Fruit fly (Drosophila melanogaster): Measurements from ENCODE around the gene Smg6.

The Smg6 gene

DNA sequence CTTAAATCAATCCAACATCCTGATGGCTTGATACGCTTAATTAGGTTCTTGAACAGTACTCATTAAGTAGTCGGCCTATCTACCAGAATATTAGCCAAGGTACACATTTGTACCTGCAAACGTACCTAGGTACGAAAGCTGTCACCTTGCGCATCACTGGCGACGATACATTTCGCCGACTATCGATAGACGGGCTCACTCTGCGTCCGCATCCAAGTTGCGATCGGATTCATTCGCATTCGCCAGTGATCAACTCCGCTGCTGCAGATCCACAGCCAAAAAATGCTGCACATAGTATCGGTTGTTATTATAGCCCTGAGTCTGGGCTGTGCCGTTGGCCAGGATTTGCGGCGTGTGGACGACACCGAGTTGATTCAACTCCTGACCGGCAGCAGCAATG, 14.2 kb upstream of the Smg6 start, which contains the start of gene CG11790 (continued):
- TF ChIP-seq CG7928 (GFP tag; optimal IDR thresholded peaks at IDR 0.05) (no peak), fd96Cb (tag; optimal IDR thresholded peaks at IDR 0.05) (no peak), CG5245 (GFP tag; optimal IDR thresholded peaks at IDR 0.05) (no peak), CG2889 (GFP tag; IDR thresholded peaks at IDR 0.05) (no peak), MESR4 (GFP tag; optimal IDR thresholded peaks at IDR 0.05) (peak; percentile 52), row (GFP tag; IDR thresholded peaks at IDR 0.05) (peak; percentile 92), kay (GFP tag; optimal IDR thresholded peaks at IDR 0.05) (no peak), Sox100B (GFP tag; optimal IDR thresholded peaks at IDR 0.05) (no peak), CG15514 (GFP tag; optimal IDR thresholded peaks at IDR 0.05) (peak; percentile 75), CG18262 (tag; optimal IDR thresholded peaks at IDR 0.05) (no peak), Vsx1 (GFP tag; optimal IDR thresholded peaks at IDR 0.05) (no peak), pfk (GFP tag; optimal IDR thresholded peaks at IDR 0.05) (peak; percentile 8), crc (GFP tag; optimal IDR thresholded peaks at IDR 0.05) (no peak), Opbp (GFP tag; IDR thresholded peaks at IDR 0.05; ENCODE audit: partially characterized antibody) (peak; percentile 84; the same call in 2 of the 3 replicates), Dek (tag; optimal IDR thresholded peaks at IDR 0.05) (no peak), Aef1 (GFP tag; IDR thresholded peaks at IDR 0.05) (no peak), CG10543 (GFP tag; optimal IDR thresholded peaks at IDR 0.05) (no peak), Hr78 (GFP tag; optimal IDR thresholded peaks at IDR 0.05) (no peak), knrl (GFP tag; IDR thresholded peaks at IDR 0.05; ENCODE audit: partially characterized antibody) (peak; percentile 73; the same call in 1 of the 3 replicates), so (GFP tag; IDR thresholded peaks at IDR 0.05) (peak; percentile 47; the same call in 1 of the 3 replicates), Abd-B (GFP tag; optimal IDR thresholded peaks at IDR 0.05) (no peak), E2f2 (GFP tag; IDR thresholded peaks at IDR 0.05) (0 out of 2 replicates have a peak, but pooled peaks have one; percentile 21), CG17568 (GFP tag; optimal IDR thresholded peaks at IDR 0.05) (no peak), sens-2 (GFP tag; IDR thresholded peaks at IDR 0.05) (no peak), CG11723 (GFP tag; optimal IDR thresholded peaks at IDR 0.05) (no peak), gfzf (GFP tag; optimal IDR thresholded peaks at IDR 0.05) (peak; percentile 25), Awh (GFP tag; IDR thresholded peaks at IDR 0.05) (no peak), Sry-β (GFP tag; optimal IDR thresholded peaks at IDR 0.05) (peak; percentile 88), twi (tag; optimal IDR thresholded peaks at IDR 0.05) (no peak), Rfx (GFP tag; IDR thresholded peaks at IDR 0.05) (peak; percentile 43; the same call in 1 of the 2 replicates), amos (GFP tag; IDR thresholded peaks at IDR 0.05; ENCODE audit: partially characterized antibody) (peak; percentile 75), Dll (GFP tag; IDR thresholded peaks at IDR 0.05; ENCODE audit: partially characterized antibody) (peak; percentile 84), mirr (GFP tag; optimal IDR thresholded peaks at IDR 0.05) (no peak), CG42726 (GFP tag; IDR thresholded peaks at IDR 0.05; ENCODE audit: partially characterized antibody) (peak; percentile 70; the same call in 1 of the 2 replicates), z (GFP tag; IDR thresholded peaks at IDR 0.05) (no peak), CoRest (tag; optimal IDR thresholded peaks at IDR 0.05) (peak; percentile 3), ro (GFP tag; IDR thresholded peaks at IDR 0.05) (no peak), ab (GFP tag; optimal IDR thresholded peaks at IDR 0.05) (no peak), CG6765 (GFP tag; optimal IDR thresholded peaks at IDR 0.05) (no peak), CG3163 (GFP tag; optimal IDR thresholded peaks at IDR 0.05) (no peak), CG7745 (tag; optimal IDR thresholded peaks at IDR 0.05) (no peak), CG12391 (tag; optimal IDR thresholded peaks at IDR 0.05) (no peak), CG7372 (GFP tag; IDR thresholded peaks at IDR 0.05) (no peak), org-1 (GFP tag; optimal IDR thresholded peaks at IDR 0.05) (no peak), esg (GFP tag; conservative IDR thresholded peaks at IDR 0.05) (no peak), CG12155 (GFP tag; optimal IDR thresholded peaks at IDR 0.05) (no peak), vnd (GFP tag; IDR thresholded peaks at IDR 0.05; ENCODE audit: partially characterized antibody) (peak; percentile 65), CG32532 (GFP tag; IDR thresholded peaks at IDR 0.05) (peak; percentile 43; the same call in 1 of the 2 replicates), sug (tag; optimal IDR thresholded peaks at IDR 0.05) (no peak), zfh2 (GFP tag; optimal IDR thresholded peaks at IDR 0.05) (peak; percentile 2)

Measured in whole organism, embryonic.